ENCODE assay signal across 1 fruit fly cellular context in genomic region chr2L:1632730-1633172, dm6.
TF ChIP-seq lines count a peak whose summit lies in the region.

No protein-coding gene starts in this region.

TF ChIP-seq in whole organism, embryonic, 481 proteins besides CTCF, POLR2A, EP300 and RAD21 (continued from another document and continues in another):
- peak; percentile 91 for TF ChIP-seq ro (GFP tag; IDR thresholded peaks at IDR 0.05; lab: Robert Waterston, UW)
- TF ChIP-seq eve (GFP tag; optimal IDR thresholded peaks at IDR 0.05; lab: Kevin White, UChicago), result peak in 1 of 2 experiments; percentile 99
- peak; percentile 72 for TF ChIP-seq CG6683 (GFP tag; optimal IDR thresholded peaks at IDR 0.05; lab: Kevin White, UChicago)
- peak; percentile 78 for TF ChIP-seq Hmx (GFP tag; optimal IDR thresholded peaks at IDR 0.05; lab: Kevin White, UChicago)
- TF ChIP-seq Pdp1 (GFP tag; optimal IDR thresholded peaks at IDR 0.05; lab: Kevin White, UChicago), result peak; percentile 92 to 99
- TF ChIP-seq CG1529 (GFP tag; optimal IDR thresholded peaks at IDR 0.05; lab: Kevin White, UChicago), result peak; percentile 37
- TF ChIP-seq Bteb2 (GFP tag; optimal IDR thresholded peaks at IDR 0.05; lab: Kevin White, UChicago), result peak; percentile 96
- TF ChIP-seq CG7556 (GFP tag; optimal IDR thresholded peaks at IDR 0.05; lab: Kevin White, UChicago), result peak; percentile 92
- peak; percentile 88 for TF ChIP-seq cwo (GFP tag; optimal IDR thresholded peaks at IDR 0.05; lab: Kevin White, UChicago)
- TF ChIP-seq CG32532 (GFP tag; IDR thresholded peaks at IDR 0.05; lab: Robert Waterston, UW), result peak; percentile 98
- TF ChIP-seq p53 (GFP tag; optimal IDR thresholded peaks at IDR 0.05; lab: Kevin White, UChicago), result peak; percentile 62
- TF ChIP-seq CG6791 (GFP tag; IDR thresholded peaks at IDR 0.05; lab: Robert Waterston, UW; ENCODE audit: partially characterized antibody), result no peak
- no peak for TF ChIP-seq lov (optimal IDR thresholded peaks at IDR 0.05; lab: Kevin White, UChicago)
- peak; percentile 89; the same call in 2 of the 3 replicates for TF ChIP-seq lov (GFP tag; IDR thresholded peaks at IDR 0.05; lab: Robert Waterston, UW)
- peak; percentile 86 for TF ChIP-seq CG13775 (GFP tag; optimal IDR thresholded peaks at IDR 0.05; lab: Kevin White, UChicago)
- peak; percentile 99 for TF ChIP-seq Ada2b (GFP tag; IDR thresholded peaks at IDR 0.05; lab: Robert Waterston, UW)
- peak; percentile 45; the same call in 1 of the 2 replicates for TF ChIP-seq CG13287 (GFP tag; IDR thresholded peaks at IDR 0.05; lab: Robert Waterston, UW; ENCODE audit: partially characterized antibody)
- peak; percentile 76 for TF ChIP-seq CG17829 (tag; optimal IDR thresholded peaks at IDR 0.05; lab: Kevin White, UChicago)
- TF ChIP-seq kay (GFP tag; optimal IDR thresholded peaks at IDR 0.05; lab: Kevin White, UChicago), result peak; percentile 97
- peak; percentile 87 for TF ChIP-seq GATAe (GFP tag; conservative IDR thresholded peaks at IDR 0.05; lab: Robert Waterston, UW)
- TF ChIP-seq CG9876 (GFP tag; optimal IDR thresholded peaks at IDR 0.05; lab: Kevin White, UChicago), result peak; percentile 63
- TF ChIP-seq Mrtf (GFP tag; IDR thresholded peaks at IDR 0.05; lab: Robert Waterston, UW), result peak; percentile 99
- TF ChIP-seq sc (optimal IDR thresholded peaks at IDR 0.05; lab: Kevin White, UChicago), result no peak
- no peak for TF ChIP-seq sc (GFP tag; optimal IDR thresholded peaks at IDR 0.05; lab: Kevin White, UChicago)
- TF ChIP-seq mld (GFP tag; IDR thresholded peaks at IDR 0.05; lab: Robert Waterston, UW; ENCODE audit: partially characterized antibody), result no peak
- TF ChIP-seq ap (GFP tag; IDR thresholded peaks at IDR 0.05; lab: Robert Waterston, UW), result peak; percentile 96
- TF ChIP-seq CG6854 (GFP tag; optimal IDR thresholded peaks at IDR 0.05; lab: Kevin White, UChicago), result peak; percentile 95
- peak; percentile 80 for TF ChIP-seq CG10267 (tag; optimal IDR thresholded peaks at IDR 0.05; lab: Kevin White, UChicago)
- TF ChIP-seq Gsc (GFP tag; IDR thresholded peaks at IDR 0.05; lab: Robert Waterston, UW), result peak; percentile 74
- peak; percentile 98 for TF ChIP-seq E2f1 (GFP tag; IDR thresholded peaks at IDR 0.05; lab: Robert Waterston, UW)
- TF ChIP-seq CG4730 (GFP tag; IDR thresholded peaks at IDR 0.05; lab: Robert Waterston, UW), result peak; percentile 97
- peak; percentile 96 for TF ChIP-seq CG32772 (GFP tag; IDR thresholded peaks at IDR 0.05; lab: Robert Waterston, UW)
- peak; percentile 92 for TF ChIP-seq zfh1 (GFP tag; IDR thresholded peaks at IDR 0.05; lab: Robert Waterston, UW)
- peak; percentile 97 for TF ChIP-seq eyg (GFP tag; optimal IDR thresholded peaks at IDR 0.05; lab: Kevin White, UChicago)
- TF ChIP-seq CG12659 (GFP tag; optimal IDR thresholded peaks at IDR 0.05; lab: Kevin White, UChicago), result peak; percentile 98
- TF ChIP-seq Hsf (GFP tag; optimal IDR thresholded peaks at IDR 0.05; lab: Kevin White, UChicago), result peak; percentile 90
- TF ChIP-seq CG17802 (tag; optimal IDR thresholded peaks at IDR 0.05; lab: Kevin White, UChicago), result peak; percentile 50
- peak; percentile 91 for TF ChIP-seq CG9215 (GFP tag; IDR thresholded peaks at IDR 0.05; lab: Robert Waterston, UW)
- TF ChIP-seq fd102C (GFP tag; optimal IDR thresholded peaks at IDR 0.05; lab: Kevin White, UChicago), result no peak
- TF ChIP-seq fd64A (GFP tag; optimal IDR thresholded peaks at IDR 0.05; lab: Kevin White, UChicago), result peak; percentile 9
- TF ChIP-seq scrt (GFP tag; optimal IDR thresholded peaks at IDR 0.05; lab: Kevin White, UChicago), result peak; percentile 71
- peak; percentile 98 for TF ChIP-seq CG7839 (tag; optimal IDR thresholded peaks at IDR 0.05; lab: Kevin White, UChicago)
- TF ChIP-seq CG18476 (GFP tag; optimal IDR thresholded peaks at IDR 0.05; lab: Kevin White, UChicago), result peak; percentile 91
- TF ChIP-seq Scr (GFP tag; IDR thresholded peaks at IDR 0.05; lab: Robert Waterston, UW; ENCODE audit: partially characterized antibody), result no peak
- peak; percentile 90 for TF ChIP-seq HHEX (GFP tag; optimal IDR thresholded peaks at IDR 0.05; lab: Kevin White, UChicago)
- peak; percentile 83 for TF ChIP-seq Chrac-16 (GFP tag; optimal IDR thresholded peaks at IDR 0.05; lab: Kevin White, UChicago)
- no peak for TF ChIP-seq nerfin-2 (GFP tag; IDR thresholded peaks at IDR 0.05; lab: Robert Waterston, UW; ENCODE audit: partially characterized antibody)
- no peak for TF ChIP-seq inv (GFP tag; IDR thresholded peaks at IDR 0.05; lab: Robert Waterston, UW; ENCODE audit: partially characterized antibody)
- peak; percentile 95 for TF ChIP-seq Hmr (GFP tag; optimal IDR thresholded peaks at IDR 0.05; lab: Kevin White, UChicago)
- peak; percentile 97 for TF ChIP-seq en (GFP tag; optimal IDR thresholded peaks at IDR 0.05; lab: Kevin White, UChicago)
- TF ChIP-seq CG30431 (GFP tag; optimal IDR thresholded peaks at IDR 0.05; lab: Kevin White, UChicago), result peak; percentile 82
- peak; percentile 99 for TF ChIP-seq row (GFP tag; IDR thresholded peaks at IDR 0.05; lab: Robert Waterston, UW)
- peak; percentile 97 for TF ChIP-seq tin (GFP tag; optimal IDR thresholded peaks at IDR 0.05; lab: Kevin White, UChicago)
- peak; percentile 98 for TF ChIP-seq NK7.1 (GFP tag; optimal IDR thresholded peaks at IDR 0.05; lab: Kevin White, UChicago)
- TF ChIP-seq CG15696 (tag; optimal IDR thresholded peaks at IDR 0.05; lab: Kevin White, UChicago), result peak; percentile 45
- TF ChIP-seq repo (GFP tag; optimal IDR thresholded peaks at IDR 0.05; lab: Kevin White, UChicago), result peak; percentile 94
- peak; percentile 97 for TF ChIP-seq Doc2 (GFP tag; IDR thresholded peaks at IDR 0.05; lab: Robert Waterston, UW)
- peak; percentile 82 for TF ChIP-seq CG15011 (GFP tag; optimal IDR thresholded peaks at IDR 0.05; lab: Kevin White, UChicago)
- TF ChIP-seq CG10147 (GFP tag; optimal IDR thresholded peaks at IDR 0.05; lab: Kevin White, UChicago), result peak; percentile 92
- TF ChIP-seq Dll (GFP tag; IDR thresholded peaks at IDR 0.05; lab: Robert Waterston, UW; ENCODE audit: partially characterized antibody), result no peak
- TF ChIP-seq CG8290 (GFP tag; optimal IDR thresholded peaks at IDR 0.05; lab: Kevin White, UChicago), result peak; percentile 87
- TF ChIP-seq CG8290 (tag; optimal IDR thresholded peaks at IDR 0.05; lab: Kevin White, UChicago), result peak in 1 of 2 experiments; percentile 99
- no peak for TF ChIP-seq CG7745 (tag; optimal IDR thresholded peaks at IDR 0.05; lab: Kevin White, UChicago)
- TF ChIP-seq CG14965 (GFP tag; optimal IDR thresholded peaks at IDR 0.05; lab: Kevin White, UChicago; ENCODE audit: borderline replicate concordance), result peak; percentile 80
- peak; percentile 98 for TF ChIP-seq lilli (GFP tag; optimal IDR thresholded peaks at IDR 0.05; lab: Kevin White, UChicago)
- TF ChIP-seq CG11093 (GFP tag; IDR thresholded peaks at IDR 0.05; lab: Robert Waterston, UW), result peak; percentile 94
- TF ChIP-seq bowl (GFP tag; IDR thresholded peaks at IDR 0.05; lab: Robert Waterston, UW), result peak; percentile 95
- no peak for TF ChIP-seq CG9797 (GFP tag; optimal IDR thresholded peaks at IDR 0.05; lab: Kevin White, UChicago)
- TF ChIP-seq pzg (GFP tag; optimal IDR thresholded peaks at IDR 0.05; lab: Kevin White, UChicago), result peak; percentile 12
- TF ChIP-seq CG30403 (GFP tag; optimal IDR thresholded peaks at IDR 0.05; lab: Kevin White, UChicago), result peak; percentile 95
- peak; percentile 73 for TF ChIP-seq CG6813 (GFP tag; optimal IDR thresholded peaks at IDR 0.05; lab: Kevin White, UChicago)
- peak; percentile 93 for TF ChIP-seq onecut (GFP tag; IDR thresholded peaks at IDR 0.05; lab: Robert Waterston, UW)
- peak; percentile 90 for TF ChIP-seq CG11398 (GFP tag; optimal IDR thresholded peaks at IDR 0.05; lab: Kevin White, UChicago)
- no peak for TF ChIP-seq hb (GFP tag; IDR thresholded peaks at IDR 0.05; lab: Robert Waterston, UW; ENCODE audit: partially characterized antibody)
- TF ChIP-seq ind (GFP tag; optimal IDR thresholded peaks at IDR 0.05; lab: Kevin White, UChicago), result peak; percentile 94
- peak; percentile 92 for TF ChIP-seq sens-2 (GFP tag; IDR thresholded peaks at IDR 0.05; lab: Robert Waterston, UW)
- TF ChIP-seq HLH3B (GFP tag; IDR thresholded peaks at IDR 0.05; lab: Robert Waterston, UW), result peak; percentile 98
- peak; percentile 92 for TF ChIP-seq Xrp1 (GFP tag; IDR thresholded peaks at IDR 0.05; lab: Robert Waterston, UW)
- TF ChIP-seq CG3163 (GFP tag; optimal IDR thresholded peaks at IDR 0.05; lab: Kevin White, UChicago), result peak; percentile 83
- TF ChIP-seq CG4820 (GFP tag; optimal IDR thresholded peaks at IDR 0.05; lab: Kevin White, UChicago), result peak; percentile 93
- TF ChIP-seq Nf-YB (GFP tag; optimal IDR thresholded peaks at IDR 0.05; lab: Kevin White, UChicago), result peak; percentile 74
- TF ChIP-seq CG12236 (GFP tag; optimal IDR thresholded peaks at IDR 0.05; lab: Kevin White, UChicago), result peak; percentile 82
- TF ChIP-seq CG12942 (GFP tag; optimal IDR thresholded peaks at IDR 0.05; lab: Kevin White, UChicago), result peak; percentile 87
- TF ChIP-seq CG2199 (GFP tag; IDR thresholded peaks at IDR 0.05; lab: Robert Waterston, UW), result peak; percentile 87
- TF ChIP-seq Ets97D (GFP tag; optimal IDR thresholded peaks at IDR 0.05; lab: Kevin White, UChicago), result peak; percentile 88
- peak in 1 of 2 experiments; percentile 92 for TF ChIP-seq Hr78 (GFP tag; optimal IDR thresholded peaks at IDR 0.05; lab: Kevin White, UChicago)
- TF ChIP-seq gsb (GFP tag; IDR thresholded peaks at IDR 0.05; lab: Robert Waterston, UW), result peak; percentile 98
- peak; percentile 98 for TF ChIP-seq slbo (GFP tag; IDR thresholded peaks at IDR 0.05; lab: Robert Waterston, UW)
- TF ChIP-seq CG17328 (GFP tag; IDR thresholded peaks at IDR 0.05; lab: Robert Waterston, UW), result peak; percentile 94
- peak; percentile 96 for TF ChIP-seq CG6689 (GFP tag; IDR thresholded peaks at IDR 0.05; lab: Robert Waterston, UW)
- peak; percentile 75 for TF ChIP-seq CG10959 (GFP tag; IDR thresholded peaks at IDR 0.05; lab: Robert Waterston, UW)
- peak; percentile 77 for TF ChIP-seq HmgD (GFP tag; optimal IDR thresholded peaks at IDR 0.05; lab: Kevin White, UChicago)
- TF ChIP-seq E2f2 (GFP tag; IDR thresholded peaks at IDR 0.05; lab: Robert Waterston, UW), result peak; percentile 86
- TF ChIP-seq Side (GFP tag; optimal IDR thresholded peaks at IDR 0.05; lab: Kevin White, UChicago), result peak; percentile 88
- no peak for TF ChIP-seq CG42726 (GFP tag; IDR thresholded peaks at IDR 0.05; lab: Robert Waterston, UW; ENCODE audit: partially characterized antibody)
- peak; percentile 4 for TF ChIP-seq CG8359 (GFP tag; optimal IDR thresholded peaks at IDR 0.05; lab: Kevin White, UChicago; ENCODE audit: borderline replicate concordance)
- peak; percentile 96 for TF ChIP-seq CG18619 (GFP tag; optimal IDR thresholded peaks at IDR 0.05; lab: Kevin White, UChicago)
- TF ChIP-seq CG13296 (GFP tag; optimal IDR thresholded peaks at IDR 0.05; lab: Kevin White, UChicago), result peak; percentile 96
- TF ChIP-seq cato (GFP tag; optimal IDR thresholded peaks at IDR 0.05; lab: Kevin White, UChicago; ENCODE audit: borderline replicate concordance), result peak; percentile 70
- TF ChIP-seq ftz-f1 (GFP tag; optimal IDR thresholded peaks at IDR 0.05; lab: Kevin White, UChicago), result peak; percentile 88
- no peak for TF ChIP-seq Sry-β (GFP tag; optimal IDR thresholded peaks at IDR 0.05; lab: Kevin White, UChicago)
- peak; percentile 96 for TF ChIP-seq CG32767 (GFP tag; IDR thresholded peaks at IDR 0.05; lab: Robert Waterston, UW)
- no peak for TF ChIP-seq HLH4C (GFP tag; IDR thresholded peaks at IDR 0.05; lab: Robert Waterston, UW; ENCODE audit: partially characterized antibody)
- TF ChIP-seq CG14050 (GFP tag; IDR thresholded peaks at IDR 0.05; lab: Robert Waterston, UW), result peak; percentile 97
- TF ChIP-seq gt (GFP tag; IDR thresholded peaks at IDR 0.05; lab: Robert Waterston, UW), result no peak
- peak; percentile 55; the same call in 1 of the 2 replicates for TF ChIP-seq dan (GFP tag; IDR thresholded peaks at IDR 0.05; lab: Robert Waterston, UW)
- no peak for TF ChIP-seq kni (GFP tag; optimal IDR thresholded peaks at IDR 0.05; lab: Kevin White, UChicago)
- TF ChIP-seq NFAT (GFP tag; IDR thresholded peaks at IDR 0.05; lab: Robert Waterston, UW), result peak; percentile 98
- TF ChIP-seq run (tag; optimal IDR thresholded peaks at IDR 0.05; lab: Kevin White, UChicago), result peak; percentile 93
- TF ChIP-seq CG9727 (GFP tag; optimal IDR thresholded peaks at IDR 0.05; lab: Kevin White, UChicago), result peak; percentile 90
- peak; percentile 63 for TF ChIP-seq CG8089 (GFP tag; optimal IDR thresholded peaks at IDR 0.05; lab: Kevin White, UChicago)
- TF ChIP-seq CG11085 (GFP tag; IDR thresholded peaks at IDR 0.05; lab: Robert Waterston, UW), result peak; percentile 92
- no peak for TF ChIP-seq Lpt (GFP tag; optimal IDR thresholded peaks at IDR 0.05; lab: Kevin White, UChicago)
- peak; percentile 92 for TF ChIP-seq bcd (GFP tag; optimal IDR thresholded peaks at IDR 0.05; lab: Kevin White, UChicago)
- peak; percentile 97 for TF ChIP-seq sisA (GFP tag; IDR thresholded peaks at IDR 0.05; lab: Robert Waterston, UW)
- TF ChIP-seq CG31388 (GFP tag; optimal IDR thresholded peaks at IDR 0.05; lab: Kevin White, UChicago), result peak; percentile 93
- TF ChIP-seq CG13624 (GFP tag; optimal IDR thresholded peaks at IDR 0.05; lab: Kevin White, UChicago), result peak; percentile 99
- peak; percentile 81 for TF ChIP-seq Hey (tag; optimal IDR thresholded peaks at IDR 0.05; lab: Kevin White, UChicago)
- no peak for TF ChIP-seq Doc3 (GFP tag; IDR thresholded peaks at IDR 0.05; lab: Robert Waterston, UW; ENCODE audit: partially characterized antibody)
- TF ChIP-seq sna (GFP tag; IDR thresholded peaks at IDR 0.05; lab: Robert Waterston, UW; ENCODE audit: partially characterized antibody), result no peak
- TF ChIP-seq Meics (GFP tag; optimal IDR thresholded peaks at IDR 0.05; lab: Kevin White, UChicago), result peak; percentile 95
- peak; percentile 94 for TF ChIP-seq her (GFP tag; optimal IDR thresholded peaks at IDR 0.05; lab: Kevin White, UChicago)
- TF ChIP-seq gem (tag; optimal IDR thresholded peaks at IDR 0.05; lab: Kevin White, UChicago), result peak; percentile 92
- TF ChIP-seq chif (GFP tag; optimal IDR thresholded peaks at IDR 0.05; lab: Kevin White, UChicago), result peak; percentile 78 to 86
- TF ChIP-seq Rx (GFP tag; IDR thresholded peaks at IDR 0.05; lab: Robert Waterston, UW), result peak; percentile 98
- peak; percentile 89 for TF ChIP-seq CG3281 (GFP tag; optimal IDR thresholded peaks at IDR 0.05; lab: Kevin White, UChicago)
- no peak for TF ChIP-seq Kr (GFP tag; optimal IDR thresholded peaks at IDR 0.05; lab: Kevin White, UChicago)
- TF ChIP-seq CG7271 (tag; optimal IDR thresholded peaks at IDR 0.05; lab: Kevin White, UChicago), result no peak
- TF ChIP-seq chinmo (GFP tag; IDR thresholded peaks at IDR 0.05; lab: Robert Waterston, UW; ENCODE audit: partially characterized antibody), result peak; percentile 100
